Fruit fly (Drosophila melanogaster): Measurements from ENCODE around the gene pyx.
A peak's percentile ranks its signal among the peaks of the same experiment; 100 is the strongest.

pyx gene

DNA sequence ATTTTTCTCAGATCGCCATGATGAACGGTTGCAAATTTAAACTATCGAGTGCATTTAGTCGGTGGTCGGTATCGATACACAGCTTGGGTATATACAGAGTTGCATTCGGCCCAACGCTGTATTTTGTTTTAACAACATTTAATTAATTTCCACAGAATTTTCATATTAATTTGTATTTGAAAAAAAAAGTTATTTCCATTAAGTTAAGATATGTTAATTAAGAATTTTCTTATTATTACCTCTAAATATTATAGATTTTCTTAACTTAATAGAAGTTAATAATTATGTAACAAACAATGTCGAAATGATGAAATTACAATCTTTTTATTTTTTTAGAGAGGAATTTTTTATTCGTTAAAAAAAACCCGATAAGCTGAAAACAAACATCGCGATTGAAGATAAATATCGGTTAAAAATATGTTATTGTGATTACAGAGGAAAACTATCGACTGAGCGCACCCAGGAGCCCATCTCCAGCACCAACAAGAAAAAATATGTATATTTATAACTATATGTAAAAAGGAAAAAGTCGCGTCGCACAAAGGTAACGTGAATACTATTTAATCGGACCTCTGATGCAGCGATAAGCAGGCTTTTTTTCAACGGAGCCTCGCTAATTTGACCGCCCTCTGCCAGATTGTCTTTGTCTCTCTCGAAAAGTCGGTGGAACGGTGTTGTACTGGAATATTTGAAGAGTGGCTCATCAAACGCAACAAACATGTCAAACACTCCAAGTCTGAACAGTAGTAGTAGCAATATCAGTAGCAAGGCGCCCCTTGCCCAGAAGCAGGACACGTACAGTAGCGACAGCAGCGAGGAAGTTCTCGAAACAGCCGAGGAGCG, 22.9 kb downstream of the pyx start, which contains the start of the genes rno and mri (continued):
- TF ChIP-seq ss (GFP tag; optimal IDR thresholded peaks at IDR 0.05), result peak in 1 of 2 experiments; percentile 19
- TF ChIP-seq CG11762 (GFP tag; optimal IDR thresholded peaks at IDR 0.05; ENCODE audit: insufficient read depth), result no peak
- TF ChIP-seq Blimp-1 (GFP tag; optimal IDR thresholded peaks at IDR 0.05), result no peak

DNA sequence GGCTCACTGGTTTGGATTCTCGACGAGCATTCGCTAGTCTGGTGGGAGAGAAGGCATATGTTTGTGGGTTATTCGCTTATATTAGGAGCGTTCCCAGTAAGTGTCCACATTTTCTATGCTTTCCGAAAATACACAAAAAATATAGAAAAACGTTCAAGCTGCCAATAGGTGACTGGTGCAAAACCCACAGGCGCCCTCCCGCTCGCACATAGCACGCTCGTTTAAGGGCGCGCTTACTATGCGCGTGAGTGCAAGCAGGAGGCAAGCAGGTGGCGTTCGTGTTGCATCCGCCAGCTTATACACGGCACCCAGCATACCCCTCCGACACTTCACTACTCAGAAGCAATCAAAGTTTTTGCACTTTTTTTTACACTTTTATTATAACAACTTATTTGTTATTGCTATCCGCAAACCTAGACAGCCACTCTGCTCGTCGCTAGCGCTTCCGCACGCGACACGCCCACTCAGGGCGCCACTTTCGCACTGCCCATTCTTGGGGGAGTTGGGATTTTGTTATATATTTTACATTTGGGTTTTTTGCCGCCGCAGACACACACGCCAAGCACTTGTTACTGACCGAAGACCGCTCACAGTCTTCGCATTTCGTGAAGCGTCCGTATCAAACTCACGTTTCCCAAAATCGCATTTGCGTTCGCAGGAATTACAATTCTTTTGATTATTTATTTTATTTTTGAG, 23.7 kb downstream of the pyx start:
- TF ChIP-seq fd85E (GFP tag; optimal IDR thresholded peaks at IDR 0.05) (no peak), net (GFP tag; optimal IDR thresholded peaks at IDR 0.05) (no peak), dsx (GFP tag; optimal IDR thresholded peaks at IDR 0.05; ENCODE audit: poor library complexity, severe bottlenecking) (no peak), vri (GFP tag; optimal IDR thresholded peaks at IDR 0.05) (no peak), CG6808 (GFP tag; optimal IDR thresholded peaks at IDR 0.05) (no peak), Smox (GFP tag; optimal IDR thresholded peaks at IDR 0.05) (no peak), CG6854 (GFP tag; optimal IDR thresholded peaks at IDR 0.05) (no peak), Eip93F (GFP tag; optimal IDR thresholded peaks at IDR 0.05) (no peak), CG9139 (GFP tag; optimal IDR thresholded peaks at IDR 0.05) (no peak), Gug (GFP tag; IDR thresholded peaks at IDR 0.05) (peak; percentile 33; the same call in 1 of the 2 replicates), CG31627 (GFP tag; optimal IDR thresholded peaks at IDR 0.05) (no peak), CG34406 (GFP tag; optimal IDR thresholded peaks at IDR 0.05) (no peak), Blimp-1 (GFP tag; optimal IDR thresholded peaks at IDR 0.05) (no peak), salr (GFP tag; optimal IDR thresholded peaks at IDR 0.05) (peak in 1 of 2 experiments; percentile 24), CG4318 (GFP tag; optimal IDR thresholded peaks at IDR 0.05) (no peak), CG15336 (GFP tag; IDR thresholded peaks at IDR 0.05) (no peak), CG11294 (GFP tag; IDR thresholded peaks at IDR 0.05) (no peak), eg (GFP tag; IDR thresholded peaks at IDR 0.05) (peak; percentile 65), achi (GFP tag; optimal IDR thresholded peaks at IDR 0.05) (no peak), Sox14 (GFP tag; optimal IDR thresholded peaks at IDR 0.05) (no peak), CG1621 (tag; optimal IDR thresholded peaks at IDR 0.05) (no peak), Ets21C (GFP tag; optimal IDR thresholded peaks at IDR 0.05) (no peak), CG3919 (GFP tag; optimal IDR thresholded peaks at IDR 0.05) (no peak), Met (GFP tag; optimal IDR thresholded peaks at IDR 0.05) (no peak), CG6792 (GFP tag; optimal IDR thresholded peaks at IDR 0.05) (no peak), CG8632 (GFP tag; optimal IDR thresholded peaks at IDR 0.05) (no peak), CG6163 (GFP tag; IDR thresholded peaks at IDR 0.05) (peak; percentile 68), CG6276 (GFP tag; optimal IDR thresholded peaks at IDR 0.05) (no peak), pdm3 (GFP tag; optimal IDR thresholded peaks at IDR 0.05) (no peak), Ets96B (tag; optimal IDR thresholded peaks at IDR 0.05) (no peak), fd59A (GFP tag; optimal IDR thresholded peaks at IDR 0.05) (no peak), lz (GFP tag; optimal IDR thresholded peaks at IDR 0.05) (no peak), esn (GFP tag; optimal IDR thresholded peaks at IDR 0.05) (no peak), fkh (GFP tag; optimal IDR thresholded peaks at IDR 0.05) (no peak), dac (GFP tag; optimal IDR thresholded peaks at IDR 0.05) (no peak), Lpt (GFP tag; optimal IDR thresholded peaks at IDR 0.05) (peak; percentile 36), Eip75B (GFP tag; optimal IDR thresholded peaks at IDR 0.05) (no peak), Hr4 (GFP tag; optimal IDR thresholded peaks at IDR 0.05) (no peak), CG16779 (tag; optimal IDR thresholded peaks at IDR 0.05) (no peak), cyc (GFP tag; optimal IDR thresholded peaks at IDR 0.05) (no peak)
